Worm (Caenorhabditis elegans) whole organism, L1 larva: ENCODE results near the gene M70.5.

Source experiments
- C34B4.2 ChIP-seq: sonication (generic microtip); optimal IDR thresholded peaks from 2 replicates; lab custom pipeline; 2017; ENCODE audit warnings: mild to moderate bottlenecking, missing genetic modification characterization, missing compliant biosample characterization
- dsc-1 ChIP-seq: sonication (generic microtip); optimal IDR thresholded peaks from 2 replicates; lab custom pipeline; 2016; ENCODE audit warnings: mild to moderate bottlenecking, missing genetic modification characterization, missing compliant biosample characterization
- fkh-4 ChIP-seq: sonication (generic microtip); optimal IDR thresholded peaks from 2 replicates; lab custom pipeline; 2016; ENCODE audit warnings: missing compliant biosample characterization, missing genetic modification characterization, borderline replicate concordance
- lin-39 ChIP-seq: fragments of 150-350 bp; optimal IDR thresholded peaks from 2 replicates; lab custom pipeline; 2014; ENCODE audit warnings: missing biosample characterization, missing genetic modification reagents, missing genetic modification characterization
- nhr-77 ChIP-seq: fragments of 150-350 bp; optimal IDR thresholded peaks from 2 replicates; lab custom pipeline; 2014; ENCODE audit warnings: missing biosample characterization, missing genetic modification characterization
- ztf-11 ChIP-seq, 2 experiments: sonication (generic microtip); optimal IDR thresholded peaks; 2 replicates each; lab custom pipeline; 2016 to 2017; ENCODE audit warnings: missing genetic modification characterization in 2 of 2, missing biosample characterization in 1 of 2, missing compliant biosample characterization in 1 of 2

DNA sequence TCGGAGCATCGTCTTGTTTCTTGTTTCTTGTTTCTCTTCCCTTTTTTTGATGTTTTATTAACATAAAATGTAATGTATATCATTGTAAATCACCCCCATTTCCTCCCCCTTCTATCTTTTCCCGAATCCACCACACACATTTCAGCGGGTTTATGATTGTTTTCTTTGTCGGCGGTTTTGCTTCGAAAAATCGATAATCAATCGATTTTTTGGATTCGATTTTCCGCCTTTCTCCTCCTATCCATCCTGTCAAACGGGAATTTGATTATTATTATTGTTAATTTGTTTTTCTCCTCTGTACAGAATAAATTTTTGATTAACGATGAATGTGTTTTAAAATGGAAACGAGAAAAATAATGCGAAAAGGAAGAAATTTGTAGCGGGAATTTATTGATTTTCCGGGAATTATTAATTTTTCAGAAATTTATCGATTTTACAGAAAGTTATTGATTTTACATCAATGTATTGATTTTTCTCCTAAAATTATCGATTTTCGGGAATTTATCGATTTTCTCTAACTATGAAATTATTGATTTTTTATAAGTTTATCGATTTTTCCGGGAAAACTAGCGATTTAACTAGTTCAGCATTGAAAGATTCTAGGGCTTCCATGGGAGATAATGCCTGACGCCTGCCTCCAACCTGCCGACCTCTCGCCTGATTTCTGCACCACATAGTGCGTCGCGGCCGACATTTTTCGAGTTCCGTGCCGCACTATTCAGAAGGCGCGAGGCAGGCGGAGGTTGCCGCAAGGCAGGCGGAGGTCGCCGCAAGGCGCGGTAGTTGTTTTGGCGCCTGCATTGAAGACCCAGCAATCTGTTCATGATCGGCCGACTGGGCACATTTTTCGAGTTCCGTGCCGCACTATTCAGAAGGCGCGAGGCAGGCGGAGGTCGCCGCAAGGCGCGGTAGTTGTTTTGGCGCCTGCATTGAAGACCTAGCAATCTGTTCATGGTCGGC lies 38.5 kb downstream of the M70.5 start:
- no peak for TF ChIP-seq lin-39 (tag; lab: Kevin White, UChicago)
- no peak for TF ChIP-seq nhr-77
- TF ChIP-seq C34B4.2, result no peak
- no peak for TF ChIP-seq ztf-11 (tag; optimal IDR thresholded peaks at IDR 0.05; lab: Kevin White, UChicago)
- TF ChIP-seq dsc-1, result no peak
- TF ChIP-seq fkh-4 (tag; lab: Kevin White, UChicago), result no peak
